Worm (Caenorhabditis elegans): ENCODE data around the gene Y32G9A.2.

DNA sequence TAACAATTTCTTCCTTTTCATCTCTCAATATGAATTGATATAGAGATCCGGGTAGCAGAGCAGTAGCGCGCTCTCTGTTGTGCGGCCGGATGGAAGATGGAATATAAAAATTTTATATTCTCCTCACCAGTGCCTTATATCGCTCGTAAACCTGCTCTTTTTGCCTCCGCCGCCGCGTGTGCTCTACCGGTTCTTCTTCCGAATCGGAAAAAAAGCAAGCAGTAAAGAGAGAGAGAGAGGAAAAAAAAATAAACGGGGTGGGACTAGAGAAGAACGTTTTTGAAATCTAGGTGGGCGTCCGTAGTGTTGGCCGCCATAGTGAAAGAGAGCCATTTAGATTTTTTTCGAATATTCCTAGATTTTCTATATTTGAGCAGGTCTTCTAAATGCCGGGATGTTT is 19.7 kb downstream of the Y32G9A.2 start, which contains the start of gene glb-25:
- no peak for TF ChIP-seq ama-1 (optimal IDR thresholded peaks at IDR 0.05)
- TF ChIP-seq lin-39 (tag; optimal IDR thresholded peaks at IDR 0.05): no peak
- no peak for TF ChIP-seq aly-2 (tag; optimal IDR thresholded peaks at IDR 0.05)
- TF ChIP-seq nhr-237 (tag; optimal IDR thresholded peaks at IDR 0.05): no peak
- TF ChIP-seq hmg-11 (tag; optimal IDR thresholded peaks at IDR 0.05): no peak
- TF ChIP-seq ceh-9 (tag; optimal IDR thresholded peaks at IDR 0.05): no peak
- no peak for TF ChIP-seq skn-1 (tag; optimal IDR thresholded peaks at IDR 0.05)

Data from whole organism, L3 larva.